Fruit fly (Drosophila melanogaster) whole organism, adult: ENCODE results near the gene CG31751.
A peak's percentile ranks its signal among the peaks of the same experiment; 100 is the strongest.

ENCODE experiments used
- CG12768 ChIP-seq: fragments of 200-800 bp; sonication (Bioruptor generic); optimal IDR thresholded peaks from 2 replicates; lab custom pipeline; 2017; ENCODE audit warnings: missing biosample characterization, missing genetic modification characterization, mild to moderate bottlenecking, moderate library complexity, missing genetic modification reagents
- CG14711 ChIP-seq: fragments of 200-800 bp; sonication (Bioruptor generic); optimal IDR thresholded peaks from 2 replicates; lab custom pipeline; 2018; ENCODE audit warnings: missing biosample characterization, mild to moderate bottlenecking, missing genetic modification characterization, moderate library complexity
- CG33017 ChIP-seq: fragments of 200-800 bp; sonication (Bioruptor generic); optimal IDR thresholded peaks from 2 replicates; lab custom pipeline; 2018; ENCODE audit warnings: missing biosample characterization, mild to moderate bottlenecking, missing genetic modification characterization, moderate library complexity
- CG5204 ChIP-seq: fragments of 200-800 bp; sonication (Bioruptor generic); optimal IDR thresholded peaks from 2 replicates; lab custom pipeline; 2016; ENCODE audit warnings: missing biosample characterization, missing genetic modification characterization
- CG7045 ChIP-seq: fragments of 200-800 bp; sonication (Bioruptor generic); optimal IDR thresholded peaks from 2 replicates; lab custom pipeline; 2017; ENCODE audit warnings: missing biosample characterization, mild to moderate bottlenecking, missing genetic modification characterization
- CG7101 ChIP-seq: fragments of 200-800 bp; sonication (Bioruptor generic); optimal IDR thresholded peaks from 2 replicates; lab custom pipeline; 2018; ENCODE audit warnings: missing biosample characterization, mild to moderate bottlenecking, missing genetic modification characterization, moderate library complexity
- Crg-1 ChIP-seq: fragments of 200-800 bp; sonication (Bioruptor generic); optimal IDR thresholded peaks from 2 replicates; lab custom pipeline; 2016; ENCODE audit warnings: missing biosample characterization, missing genetic modification characterization
- Hr96 ChIP-seq: fragments of 200-800 bp; sonication (Bioruptor generic); optimal IDR thresholded peaks from 2 replicates; lab custom pipeline; 2016; ENCODE audit warnings: missing biosample characterization, missing genetic modification characterization
- cic ChIP-seq: fragments of 200-800 bp; sonication (Bioruptor generic); optimal IDR thresholded peaks from 2 replicates; lab custom pipeline; 2017; ENCODE audit warnings: missing biosample characterization, mild to moderate bottlenecking, missing genetic modification characterization, moderate library complexity
- cnc ChIP-seq, 2 experiments: fragments of >200 bp; optimal IDR thresholded peaks; 2 replicates each; lab custom pipeline; 2017
- kay ChIP-seq: fragments of 200-800 bp; sonication (Bioruptor generic); peaks from one replicate; lab custom pipeline; 2016; ENCODE audit warnings: missing biosample characterization, missing genetic modification characterization, borderline replicate concordance
- tj ChIP-seq: fragments of 200-800 bp; sonication (Bioruptor generic); optimal IDR thresholded peaks from 3 replicates; lab custom pipeline; 2017; ENCODE audit warnings: missing biosample characterization, mild to moderate bottlenecking, missing genetic modification characterization, moderate library complexity
- toe ChIP-seq: fragments of 200-800 bp; sonication (Bioruptor generic); optimal IDR thresholded peaks from 2 replicates; lab custom pipeline; 2016; ENCODE audit warnings: missing biosample characterization, missing genetic modification characterization

- TF ChIP-seq CG7045 (GFP tag; lab: Kevin White, UChicago) (peak; percentile 6), CG5204 (GFP tag; lab: Kevin White, UChicago) (no peak), CG12768 (GFP tag; lab: Kevin White, UChicago) (peak; percentile 54), cic (GFP tag; lab: Kevin White, UChicago) (peak; percentile 28), Hr96 (GFP tag; lab: Kevin White, UChicago) (peak; percentile 7), kay (GFP tag; lab: Kevin White, UChicago) (peak; percentile 98), toe (no peak), cnc (optimal IDR thresholded peaks at IDR 0.05; lab: Kevin White, UChicago) (no peak), CG33017 (tag; lab: Kevin White, UChicago) (peak; percentile 0), CG14711 (tag; lab: Kevin White, UChicago) (no peak), tj (peak; percentile 10), Crg-1 (GFP tag; lab: Kevin White, UChicago) (peak; percentile 22), CG7101 (peak; percentile 43)
Measured at dm6 chr2L:18693877-18694723, 17.1 kb downstream of the CG31751 start.
